Worm (Caenorhabditis elegans): ENCODE results near the gene gst-22.

DNA sequence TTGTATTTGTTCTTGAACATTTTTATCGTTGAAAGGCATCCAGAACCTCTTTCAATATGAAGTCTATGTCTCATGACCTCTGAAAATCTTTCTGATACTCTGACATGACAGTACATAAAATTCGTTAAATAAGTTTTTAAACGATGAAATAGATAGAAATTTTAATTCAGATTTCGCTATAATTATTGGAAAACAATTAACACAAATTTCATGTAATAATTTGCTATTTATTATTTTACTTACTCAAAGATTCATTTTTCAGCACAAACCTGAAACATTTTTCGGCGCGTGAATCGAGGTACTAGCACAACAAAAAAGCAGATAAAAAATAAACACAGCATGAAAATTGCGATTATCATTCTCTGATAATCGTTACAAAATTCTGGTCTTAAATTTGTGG is 34.4 kb upstream of the gst-22 start, which contains the start of gene T13F3.4:
- TF ChIP-seq nhr-25 (tag; optimal IDR thresholded peaks at IDR 0.05) (no peak), ztf-4 (tag; optimal IDR thresholded peaks at IDR 0.05) (no peak), unc-62 (GFP tag; optimal IDR thresholded peaks at IDR 0.05) (no peak), ama-1 (optimal IDR thresholded peaks at IDR 0.05) (no peak), ceh-9 (tag; optimal IDR thresholded peaks at IDR 0.05) (no peak)
